Fruit fly (Drosophila melanogaster): ENCODE data around the gene CG9451.

CG9451 gene

DNA sequence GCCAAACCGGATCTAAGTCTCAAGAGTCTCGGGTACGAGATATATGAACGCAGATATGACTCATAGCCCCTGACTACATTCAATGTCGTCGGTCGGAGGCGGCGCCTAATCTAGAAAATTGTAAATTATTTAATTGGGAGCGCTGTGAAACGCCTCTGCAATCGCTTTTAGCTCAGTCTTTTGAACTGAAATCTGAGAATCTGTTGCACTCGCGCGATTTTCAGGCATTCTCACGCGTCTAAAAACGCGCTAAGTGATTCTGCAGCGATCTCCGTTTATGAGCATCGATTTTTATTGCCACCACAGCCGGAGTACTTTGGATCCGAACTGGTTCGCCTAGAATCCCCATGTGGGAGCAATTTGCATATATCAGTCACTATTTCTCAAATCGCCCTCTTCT, 27.9 kb upstream of the CG9451 start:
- TF ChIP-seq rgr (GFP tag; optimal IDR thresholded peaks at IDR 0.05) (no peak), Hr78 (GFP tag; optimal IDR thresholded peaks at IDR 0.05) (no peak), sage (GFP tag; optimal IDR thresholded peaks at IDR 0.05) (no peak), Vsx2 (GFP tag; optimal IDR thresholded peaks at IDR 0.05; ENCODE audit: partially characterized antibody) (no peak), Dfd (GFP tag; optimal IDR thresholded peaks at IDR 0.05) (no peak), usp (GFP tag; optimal IDR thresholded peaks at IDR 0.05) (no peak), br (GFP tag; optimal IDR thresholded peaks at IDR 0.05) (no peak), OdsH (GFP tag; optimal IDR thresholded peaks at IDR 0.05) (no peak), psq (GFP tag; optimal IDR thresholded peaks at IDR 0.05) (no peak), foxo (GFP tag; optimal IDR thresholded peaks at IDR 0.05) (no peak), jim (GFP tag; optimal IDR thresholded peaks at IDR 0.05) (no peak), dmrt93B (GFP tag; optimal IDR thresholded peaks at IDR 0.05) (no peak), ey (GFP tag; optimal IDR thresholded peaks at IDR 0.05) (no peak), Hnf4 (GFP tag; optimal IDR thresholded peaks at IDR 0.05) (no peak)

DNA sequence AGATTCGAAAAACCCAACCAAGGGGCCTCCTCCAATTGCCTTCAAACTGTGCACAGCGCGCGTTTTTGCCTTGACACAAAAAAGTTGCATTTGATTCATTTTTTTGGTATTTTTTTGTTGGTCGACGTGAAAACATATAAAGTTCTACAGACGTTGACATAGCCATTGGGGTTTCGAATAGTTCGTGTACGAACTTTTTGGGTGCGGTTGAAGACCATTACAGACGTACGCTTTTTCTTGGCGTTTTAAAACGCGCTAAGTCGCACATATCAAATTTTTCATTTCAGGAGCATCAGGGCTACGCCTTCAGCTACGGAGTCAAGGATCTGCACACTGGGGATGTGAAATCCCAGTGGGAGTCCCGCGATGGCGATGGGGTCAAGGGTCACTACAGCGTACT, 25.1 kb upstream of the CG9451 start:
- TF ChIP-seq fru (GFP tag; optimal IDR thresholded peaks at IDR 0.05) (no peak), sage (GFP tag; optimal IDR thresholded peaks at IDR 0.05) (no peak), Vsx2 (GFP tag; optimal IDR thresholded peaks at IDR 0.05; ENCODE audit: partially characterized antibody) (no peak), Rel (GFP tag; optimal IDR thresholded peaks at IDR 0.05) (no peak), Rel (tag; optimal IDR thresholded peaks at IDR 0.05) (no peak), rgr (GFP tag; optimal IDR thresholded peaks at IDR 0.05) (no peak), CrebA (GFP tag; optimal IDR thresholded peaks at IDR 0.05; ENCODE audit: borderline replicate concordance) (no peak), tai (GFP tag; optimal IDR thresholded peaks at IDR 0.05) (no peak), usp (GFP tag; optimal IDR thresholded peaks at IDR 0.05) (no peak), Dif (GFP tag; optimal IDR thresholded peaks at IDR 0.05; ENCODE audit: partially characterized antibody) (no peak), woc (GFP tag; optimal IDR thresholded peaks at IDR 0.05) (no peak), Hr78 (GFP tag; optimal IDR thresholded peaks at IDR 0.05) (no peak), dmrt93B (GFP tag; optimal IDR thresholded peaks at IDR 0.05) (no peak)

DNA sequence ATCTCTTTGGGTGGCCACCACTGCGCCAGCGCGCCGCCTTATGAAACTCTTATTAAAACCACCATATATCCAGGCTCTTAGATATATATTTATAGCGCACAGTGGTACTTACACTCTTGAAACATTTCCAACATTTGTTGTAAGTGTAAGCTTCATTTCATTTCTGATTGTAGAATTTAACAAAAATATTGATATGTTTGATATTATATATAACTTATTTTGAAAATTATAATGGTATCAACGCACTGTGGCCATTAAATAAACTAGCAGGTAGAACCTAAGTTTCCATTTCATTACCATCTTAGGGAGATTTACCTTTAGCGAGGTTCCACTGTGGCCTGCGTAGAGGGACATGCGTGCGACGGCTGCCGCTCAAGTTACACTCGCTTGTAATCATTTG, 24.1 kb upstream of the CG9451 start:
- TF ChIP-seq fru (GFP tag; optimal IDR thresholded peaks at IDR 0.05): no peak
- no peak for TF ChIP-seq CG9705 (GFP tag; optimal IDR thresholded peaks at IDR 0.05)
- TF ChIP-seq pan (optimal IDR thresholded peaks at IDR 0.05): no peak
- TF ChIP-seq Rel (GFP tag; optimal IDR thresholded peaks at IDR 0.05): no peak
- TF ChIP-seq Rel (tag; optimal IDR thresholded peaks at IDR 0.05): no peak
- TF ChIP-seq CrebA (GFP tag; optimal IDR thresholded peaks at IDR 0.05; ENCODE audit: borderline replicate concordance): no peak
- no peak for TF ChIP-seq usp (GFP tag; optimal IDR thresholded peaks at IDR 0.05)

DNA sequence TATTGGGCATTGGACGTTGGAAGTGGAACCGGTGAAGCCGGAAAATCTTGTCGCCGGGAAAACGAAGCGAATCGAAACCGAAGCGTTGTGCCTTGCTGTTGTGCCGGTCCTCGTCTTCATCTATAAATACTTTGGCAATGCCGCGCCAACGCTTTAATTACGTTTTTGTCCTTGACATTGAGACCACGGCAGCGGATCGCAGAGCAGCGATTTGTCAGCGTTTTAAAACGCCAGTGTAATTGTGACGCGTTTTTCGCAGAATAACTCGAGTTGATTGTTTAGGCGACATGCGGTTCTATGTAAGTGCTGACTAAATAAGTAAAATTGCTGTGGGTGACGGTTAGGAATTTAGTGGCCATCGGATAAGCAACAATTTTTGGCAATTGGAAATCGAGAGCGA, 20.5 kb upstream of the CG9451 start:
- no peak for TF ChIP-seq woc (GFP tag; optimal IDR thresholded peaks at IDR 0.05)
- TF ChIP-seq brk (GFP tag; optimal IDR thresholded peaks at IDR 0.05): no peak

DNA sequence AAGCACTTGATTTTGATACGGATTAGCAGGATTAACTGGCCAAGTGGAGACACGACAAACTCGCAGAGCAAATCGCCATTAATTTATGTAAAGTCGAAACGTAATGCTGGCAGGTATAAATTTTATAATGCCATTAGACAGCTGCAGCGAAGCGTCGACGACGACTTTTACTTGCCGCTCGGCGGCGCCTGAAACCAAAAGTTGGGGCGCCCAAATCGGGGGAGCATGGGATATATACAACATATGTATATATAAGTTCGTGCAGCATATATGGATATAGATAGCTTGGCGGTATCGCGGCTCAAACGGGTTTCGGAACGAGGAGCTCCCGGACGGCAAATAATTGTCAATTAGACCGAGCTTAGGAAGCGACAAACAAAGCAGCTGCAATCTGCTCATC, 20.0 kb upstream of the CG9451 start, which contains the start of gene Cpr76Bc:
Gene Cpr76Bc, plus strand, starts transcription at position 301 of the 400 bp plus-strand sequence.
- TF ChIP-seq sage (GFP tag; optimal IDR thresholded peaks at IDR 0.05) (no peak), h (GFP tag; optimal IDR thresholded peaks at IDR 0.05) (no peak), dsf (GFP tag; optimal IDR thresholded peaks at IDR 0.05; ENCODE audit: borderline replicate concordance) (no peak), foxo (GFP tag; optimal IDR thresholded peaks at IDR 0.05) (no peak), Myc (optimal IDR thresholded peaks at IDR 0.05) (no peak), brk (GFP tag; optimal IDR thresholded peaks at IDR 0.05) (no peak), ey (GFP tag; optimal IDR thresholded peaks at IDR 0.05) (no peak), Hr83 (GFP tag; optimal IDR thresholded peaks at IDR 0.05; ENCODE audit: poor library complexity, severe bottlenecking) (no peak), jim (GFP tag; optimal IDR thresholded peaks at IDR 0.05) (no peak), OdsH (GFP tag; optimal IDR thresholded peaks at IDR 0.05) (no peak), HLH106 (tag; optimal IDR thresholded peaks at IDR 0.05) (no peak), Hr78 (GFP tag; optimal IDR thresholded peaks at IDR 0.05) (no peak), Hnf4 (GFP tag; optimal IDR thresholded peaks at IDR 0.05) (no peak), psq (GFP tag; optimal IDR thresholded peaks at IDR 0.05) (no peak), CrebA (GFP tag; optimal IDR thresholded peaks at IDR 0.05; ENCODE audit: borderline replicate concordance) (no peak), tai (GFP tag; optimal IDR thresholded peaks at IDR 0.05) (no peak), N (GFP tag; optimal IDR thresholded peaks at IDR 0.05) (no peak)

DNA sequence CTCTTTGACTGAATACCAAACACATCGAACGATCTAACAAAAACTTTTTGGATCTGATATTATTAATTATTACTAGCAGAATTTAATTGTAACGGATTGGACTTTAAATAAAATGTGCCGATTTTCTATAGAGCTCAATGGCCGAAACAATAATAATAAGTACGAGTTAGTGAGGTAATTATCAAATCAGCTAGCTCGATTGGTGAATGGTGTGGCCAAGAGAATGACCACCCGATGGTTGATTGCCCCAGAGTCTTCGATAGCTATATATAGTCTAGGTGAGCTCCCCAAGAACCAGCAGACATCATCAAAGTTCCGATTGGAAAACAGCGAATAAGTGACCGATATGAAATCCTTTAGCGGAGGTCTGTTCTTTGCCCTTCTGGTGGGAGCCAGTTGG, 18.8 kb upstream of the CG9451 start, which contains the start of gene Cpr76Bb:
Gene Cpr76Bb, plus strand, starts transcription at position 301 of the 400 bp plus-strand sequence.
- TF ChIP-seq sage (GFP tag; optimal IDR thresholded peaks at IDR 0.05): no peak
- TF ChIP-seq usp (GFP tag; optimal IDR thresholded peaks at IDR 0.05): no peak
- no peak for TF ChIP-seq Vsx2 (GFP tag; optimal IDR thresholded peaks at IDR 0.05; ENCODE audit: partially characterized antibody)
- no peak for TF ChIP-seq brk (GFP tag; optimal IDR thresholded peaks at IDR 0.05)
- no peak for TF ChIP-seq jim (GFP tag; optimal IDR thresholded peaks at IDR 0.05)
